Worm (Caenorhabditis elegans): ENCODE data around the gene pbo-6.

Gene pbo-6

ce11 chrX:17434234-17434633 lies 5.4 kb downstream of the pbo-6 start, which contains the start of gene fubl-3 (continued):
- peak; percentile 36 for TF ChIP-seq swsn-7 (tag; optimal IDR thresholded peaks at IDR 0.05)
- TF ChIP-seq mef-2 (tag; optimal IDR thresholded peaks at IDR 0.05) = no peak
- TF ChIP-seq lin-35 (GFP tag; optimal IDR thresholded peaks at IDR 0.05) = peak in 1 of 2 experiments; percentile 43
- peak; percentile 43 for TF ChIP-seq nhr-47 (tag; optimal IDR thresholded peaks at IDR 0.05)
- TF ChIP-seq efl-1 (optimal IDR thresholded peaks at IDR 0.05) = peak in 1 of 2 experiments; percentile 25
- peak in 1 of 2 experiments; percentile 75 for TF ChIP-seq efl-1 (GFP tag; optimal IDR thresholded peaks at IDR 0.05 in 1 of 2)
- TF ChIP-seq nhr-85 (tag) = peak; percentile 42

- TF ChIP-seq egl-13 (tag; optimal IDR thresholded peaks at IDR 0.05) = no peak
- TF ChIP-seq sox-4 (tag; optimal IDR thresholded peaks at IDR 0.05) = no peak
- no peak for TF ChIP-seq nhr-76 (tag; optimal IDR thresholded peaks at IDR 0.05)
- TF ChIP-seq efl-3 (GFP tag; optimal IDR thresholded peaks at IDR 0.05) = no peak
- TF ChIP-seq mef-2 (tag; optimal IDR thresholded peaks at IDR 0.05) = no peak
- TF ChIP-seq snu-23 (GFP tag; optimal IDR thresholded peaks at IDR 0.05) = no peak
- no peak for TF ChIP-seq nhr-77 (tag; optimal IDR thresholded peaks at IDR 0.05)
- TF ChIP-seq ceh-82 (tag; optimal IDR thresholded peaks at IDR 0.05) = no peak
- TF ChIP-seq lin-39 (tag; optimal IDR thresholded peaks at IDR 0.05) = no peak
- TF ChIP-seq nhr-47 (tag; optimal IDR thresholded peaks at IDR 0.05) = no peak
- no peak for TF ChIP-seq tbx-2 (tag; optimal IDR thresholded peaks at IDR 0.05)
- TF ChIP-seq fos-1 (tag; optimal IDR thresholded peaks at IDR 0.05) = no peak
- TF ChIP-seq sup-37 (GFP tag; optimal IDR thresholded peaks at IDR 0.05) = no peak
- no peak for TF ChIP-seq ztf-11 (tag; optimal IDR thresholded peaks at IDR 0.05)
- no peak for TF ChIP-seq C34B4.2 (tag; optimal IDR thresholded peaks at IDR 0.05)
- no peak for TF ChIP-seq grh-1 (GFP tag; IDR thresholded peaks at IDR 0.05)
- no peak for TF ChIP-seq skn-1 (tag; optimal IDR thresholded peaks at IDR 0.05)
- no peak for TF ChIP-seq sptf-1 (tag; optimal IDR thresholded peaks at IDR 0.05)
Observed at ce11 chrX:17438386-17438785, 9.5 kb downstream of the pbo-6 start, which contains the start of gene C36E6.8. Gene C36E6.8, plus strand, starts transcription at chrX:17438686.

- TF ChIP-seq grh-1 (GFP tag; IDR thresholded peaks at IDR 0.05) (peak; percentile 45; the same call in 1 of the 2 replicates), mab-9 (GFP tag; IDR thresholded peaks at IDR 0.05) (0 out of 2 replicates have a peak, but pooled peaks have one; percentile 34)
Observed at ce11 chrX:17442539-17442938, 13.7 kb downstream of the pbo-6 start.

ce11 chrX:17451410-17451809 lies 22.6 kb downstream of the pbo-6 start, which contains the start of gene C36E6.2:
Gene C36E6.2, plus strand, starts transcription at chrX:17451670.
- TF ChIP-seq pag-3 (tag; optimal IDR thresholded peaks at IDR 0.05; ENCODE audit: borderline replicate concordance, insufficient read depth) (peak; percentile 96), nhr-19 (GFP tag; conservative IDR thresholded peaks at IDR 0.05) (peak; percentile 75), alr-1 (tag; optimal IDR thresholded peaks at IDR 0.05; ENCODE audit: borderline replicate concordance) (no peak), unc-98 (GFP tag; IDR thresholded peaks at IDR 0.05) (no peak), hlh-17 (GFP tag; optimal IDR thresholded peaks at IDR 0.05; ENCODE audit: borderline replicate concordance) (no peak), swsn-7 (tag; optimal IDR thresholded peaks at IDR 0.05) (peak; percentile 79), ceh-82 (tag; optimal IDR thresholded peaks at IDR 0.05) (peak; percentile 72 to 75 (median 74)), unc-62 (GFP tag; optimal IDR thresholded peaks at IDR 0.05) (no peak), unc-130 (tag; optimal IDR thresholded peaks at IDR 0.05) (peak; percentile 88), nhr-84 (tag; optimal IDR thresholded peaks at IDR 0.05) (no peak), unc-86 (tag; optimal IDR thresholded peaks at IDR 0.05) (peak; percentile 73), zag-1 (tag; optimal IDR thresholded peaks at IDR 0.05) (no peak), efl-1 (optimal IDR thresholded peaks at IDR 0.05) (peak; percentile 61 to 70), efl-1 (GFP tag; optimal IDR thresholded peaks at IDR 0.05 in 1 of 2) (peak; percentile 52 to 92), egl-13 (tag; optimal IDR thresholded peaks at IDR 0.05) (peak; percentile 16), nhr-85 (tag) (peak; percentile 83), mep-1 (tag; optimal IDR thresholded peaks at IDR 0.05) (peak; percentile 97), egl-27 (tag; optimal IDR thresholded peaks at IDR 0.05) (no peak), dpl-1 (GFP tag; optimal IDR thresholded peaks at IDR 0.05) (peak in 2 of 3 experiments; percentile 59 to 64), elt-3 (tag; optimal IDR thresholded peaks at IDR 0.05) (peak in 2 of 6 experiments; percentile 48 to 78), ztf-4 (tag; optimal IDR thresholded peaks at IDR 0.05) (peak; percentile 75), tbx-2 (tag; optimal IDR thresholded peaks at IDR 0.05) (peak; percentile 77), ceh-8 (GFP tag; optimal IDR thresholded peaks at IDR 0.05) (peak; percentile 30), F16B12.6 (tag; optimal IDR thresholded peaks at IDR 0.05) (peak; percentile 98), ces-1 (GFP tag; optimal IDR thresholded peaks at IDR 0.05) (no peak), mdl-1 (tag; optimal IDR thresholded peaks at IDR 0.05) (peak; percentile 93 to 100), nhr-20 (tag; optimal IDR thresholded peaks at IDR 0.05) (peak; percentile 85), lin-13 (GFP tag; optimal IDR thresholded peaks at IDR 0.05) (peak; percentile 54), fos-1 (tag; optimal IDR thresholded peaks at IDR 0.05) (peak; percentile 46), fkh-10 (GFP tag; optimal IDR thresholded peaks at IDR 0.05) (peak; percentile 30)

All from whole organism, L1 larva.